Worm (Caenorhabditis elegans): ENCODE measurements around the gene nspc-19.
"Not testable (repeated sequence)": the region's sequence is repeated elsewhere in the genome, so short reads cannot be mapped to it uniquely, and the experiment has no call there.

The nspc-19 gene

ce11 chrX:14528399-14528798, at the start of gene nspc-19:
TSS of gene nspc-19 (plus strand) at chrX:14528699.
- TF ChIP-seq Y53F4B.3 (GFP tag; IDR thresholded peaks at IDR 0.05); madf-8 (GFP tag; conservative IDR thresholded peaks at IDR 0.05); die-1 (tag; optimal IDR thresholded peaks at IDR 0.05): not testable (repeated sequence)

ce11 chrX:14478743-14479428, 49.6 kb upstream of the nspc-19 start, which contains the start of gene M163.11:
TSS of gene M163.11 (plus strand) at chrX:14479378.
- TF ChIP-seq B0336.3 (GFP tag; IDR thresholded peaks at IDR 0.05) = no peak
- 0 out of 2 replicates have a peak, but pooled peaks have one; percentile 17 for TF ChIP-seq attf-3 (GFP tag; conservative IDR thresholded peaks at IDR 0.05)
- peak; percentile 69 for TF ChIP-seq D2030.7 (GFP tag; IDR thresholded peaks at IDR 0.05)
- peak; percentile 67; the same call in 1 of the 2 replicates for TF ChIP-seq hmg-20 (GFP tag; IDR thresholded peaks at IDR 0.05)
- 0 out of 2 replicates have a peak, but pooled peaks have one; percentile 21 for TF ChIP-seq lir-1 (GFP tag; conservative IDR thresholded peaks at IDR 0.05)
- peak; percentile 46 for TF ChIP-seq lin-54 (GFP tag; optimal IDR thresholded peaks at IDR 0.05)
- no peak for TF ChIP-seq xnd-1 (tag; optimal IDR thresholded peaks at IDR 0.05)
- peak; percentile 96 for TF ChIP-seq lin-26 (GFP tag; IDR thresholded peaks at IDR 0.05)
- TF ChIP-seq bed-1 (GFP tag; IDR thresholded peaks at IDR 0.05) = no peak
- TF ChIP-seq rpc-1 (optimal IDR thresholded peaks at IDR 0.05) = peak; percentile 85
- TF ChIP-seq rpc-1 (tag; optimal IDR thresholded peaks at IDR 0.05) = peak; percentile 92
- peak; percentile 44 for TF ChIP-seq hlh-12 (tag; optimal IDR thresholded peaks at IDR 0.05)
- no peak for TF ChIP-seq let-526 (GFP tag; IDR thresholded peaks at IDR 0.05)
- TF ChIP-seq zim-3 (tag; optimal IDR thresholded peaks at IDR 0.05) = peak; percentile 57
- peak; percentile 44 for TF ChIP-seq nhr-27 (tag; optimal IDR thresholded peaks at IDR 0.05)
- TF ChIP-seq ccch-3 (GFP tag; optimal IDR thresholded peaks at IDR 0.05) = no peak
- TF ChIP-seq hmg-1.2 (GFP tag; IDR thresholded peaks at IDR 0.05) = peak; percentile 69
- TF ChIP-seq repo-1 (tag; optimal IDR thresholded peaks at IDR 0.05) = peak; percentile 38
- TF ChIP-seq egl-44 (GFP tag; IDR thresholded peaks at IDR 0.05) = 0 out of 2 replicates have a peak, but pooled peaks have one; percentile 46
- TF ChIP-seq nhr-80 (tag; optimal IDR thresholded peaks at IDR 0.05) = peak; percentile 8
- TF ChIP-seq C17E4.6 (GFP tag; IDR thresholded peaks at IDR 0.05) = no peak
- peak; percentile 57 for TF ChIP-seq mxl-1 (tag; optimal IDR thresholded peaks at IDR 0.05)
- peak; percentile 61 for TF ChIP-seq chd-7 (tag; optimal IDR thresholded peaks at IDR 0.05)
- no peak for TF ChIP-seq pha-4 (tag; optimal IDR thresholded peaks at IDR 0.05)
- TF ChIP-seq Y53F4B.3 (GFP tag; IDR thresholded peaks at IDR 0.05) = no peak
- peak; percentile 15 for TF ChIP-seq tlf-1 (GFP tag; optimal IDR thresholded peaks at IDR 0.05)
- no peak for TF ChIP-seq lsl-1 (GFP tag; optimal IDR thresholded peaks at IDR 0.05)
- TF ChIP-seq madf-6 (GFP tag; IDR thresholded peaks at IDR 0.05) = peak; percentile 44; the same call in 1 of the 2 replicates
- 0 out of 2 replicates have a peak, but pooled peaks have one; percentile 25 for TF ChIP-seq attf-6 (GFP tag; IDR thresholded peaks at IDR 0.05)
- TF ChIP-seq ztf-6 (GFP tag; IDR thresholded peaks at IDR 0.05) = 0 out of 2 replicates have a peak, but pooled peaks have one; percentile 13
- TF ChIP-seq B0035.1 (tag; optimal IDR thresholded peaks at IDR 0.05) = peak; percentile 43
- 0 out of 2 replicates have a peak, but pooled peaks have one; percentile 55 for TF ChIP-seq ekl-4 (GFP tag; IDR thresholded peaks at IDR 0.05)
- peak; percentile 7 for TF ChIP-seq attf-5 (GFP tag; optimal IDR thresholded peaks at IDR 0.05)
- peak; percentile 75 for TF ChIP-seq dox-1 (GFP tag; IDR thresholded peaks at IDR 0.05)
- peak; percentile 82 for TF ChIP-seq B0261.1 (tag; optimal IDR thresholded peaks at IDR 0.05)
- peak; percentile 57 for TF ChIP-seq snpc-4 (GFP tag; optimal IDR thresholded peaks at IDR 0.05)
- peak; percentile 8 to 78 (median 44) for TF ChIP-seq snpc-4 (tag; optimal IDR thresholded peaks at IDR 0.05)
- peak; percentile 39 for TF ChIP-seq madf-10 (tag; optimal IDR thresholded peaks at IDR 0.05)
- peak; percentile 80; the same call in 1 of the 2 replicates for TF ChIP-seq madf-3 (GFP tag; IDR thresholded peaks at IDR 0.05)
- no peak for TF ChIP-seq sea-2 (GFP tag; IDR thresholded peaks at IDR 0.05)
- TF ChIP-seq lin-40 (tag; optimal IDR thresholded peaks at IDR 0.05) = peak; percentile 11
- peak; percentile 76 for TF ChIP-seq pbrm-1 (GFP tag; IDR thresholded peaks at IDR 0.05)
- TF ChIP-seq snpc-3.4 (tag; optimal IDR thresholded peaks at IDR 0.05) = peak; percentile 86
- peak; percentile 75 for TF ChIP-seq ztf-18 (tag; optimal IDR thresholded peaks at IDR 0.05)
